Fruit fly (Drosophila melanogaster): ENCODE data around the gene caup.

Gene caup

DNA sequence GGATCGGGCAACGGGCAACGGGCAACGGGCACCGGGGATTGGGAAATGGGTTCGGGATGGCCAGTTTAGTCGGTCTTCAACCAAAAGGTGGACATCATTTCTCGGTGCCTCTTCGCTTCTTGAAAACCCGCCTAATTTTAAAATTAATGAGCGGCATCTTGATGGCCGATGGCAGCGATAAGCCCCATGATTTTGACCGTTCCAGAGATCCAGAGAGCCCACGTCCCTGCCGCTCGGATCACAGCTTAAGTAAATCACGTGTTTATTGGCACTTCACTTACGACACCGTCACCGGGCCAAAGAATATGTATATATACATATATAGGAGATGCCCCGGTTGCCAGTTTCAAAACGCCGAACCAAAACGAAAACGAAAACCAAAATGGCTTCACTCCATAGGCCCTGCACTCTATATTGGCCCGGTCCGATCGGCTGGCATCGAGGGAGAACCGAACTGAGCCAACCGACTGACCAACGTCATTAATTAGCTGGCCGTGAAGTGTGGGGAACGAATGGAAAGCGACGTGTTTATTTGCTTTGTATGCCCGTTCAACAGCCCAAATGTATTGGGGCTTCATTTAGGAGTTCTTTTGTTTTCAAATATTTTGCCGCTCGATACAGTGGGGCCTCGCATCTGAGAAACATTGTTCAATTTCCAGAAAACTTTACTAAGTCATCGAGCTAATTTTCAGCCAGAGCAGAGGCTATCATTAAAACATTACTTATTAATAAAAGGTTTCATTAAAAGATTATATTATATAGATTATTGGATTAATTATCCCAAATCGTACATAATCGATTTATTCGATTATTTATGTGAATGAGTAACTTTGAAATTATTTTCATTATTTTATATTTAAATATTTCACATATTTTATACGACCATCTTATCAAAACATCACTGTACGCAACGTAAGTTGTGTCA, 34.7 kb downstream of the caup start:
- TF ChIP-seq Lpt (GFP tag; optimal IDR thresholded peaks at IDR 0.05) (no peak), esn (GFP tag; optimal IDR thresholded peaks at IDR 0.05) (peak; percentile 56), lz (GFP tag; optimal IDR thresholded peaks at IDR 0.05) (peak; percentile 5), achi (GFP tag; optimal IDR thresholded peaks at IDR 0.05) (peak; percentile 18), Sox15 (GFP tag; optimal IDR thresholded peaks at IDR 0.05) (peak; percentile 24), Blimp-1 (GFP tag; optimal IDR thresholded peaks at IDR 0.05) (peak; percentile 27), Eip78C (GFP tag) (peak; percentile 66), CG11902 (GFP tag; optimal IDR thresholded peaks at IDR 0.05) (peak; percentile 29), CG7368 (GFP tag; optimal IDR thresholded peaks at IDR 0.05) (no peak), CG15336 (GFP tag; IDR thresholded peaks at IDR 0.05) (no peak), Ets21C (GFP tag; optimal IDR thresholded peaks at IDR 0.05) (peak; percentile 3), cyc (GFP tag; optimal IDR thresholded peaks at IDR 0.05) (peak; percentile 38), CG34406 (GFP tag; optimal IDR thresholded peaks at IDR 0.05) (peak; percentile 37), dac (GFP tag; optimal IDR thresholded peaks at IDR 0.05) (no peak), Eip75B (GFP tag; optimal IDR thresholded peaks at IDR 0.05) (no peak), Hr39 (GFP tag; optimal IDR thresholded peaks at IDR 0.05) (peak; percentile 38), CG4318 (GFP tag; optimal IDR thresholded peaks at IDR 0.05) (no peak), Met (GFP tag; optimal IDR thresholded peaks at IDR 0.05) (peak; percentile 37), dsx (GFP tag; optimal IDR thresholded peaks at IDR 0.05; ENCODE audit: poor library complexity, severe bottlenecking) (peak; percentile 22), CG31627 (GFP tag; optimal IDR thresholded peaks at IDR 0.05) (peak; percentile 20), CG3919 (GFP tag; optimal IDR thresholded peaks at IDR 0.05) (peak; percentile 37), CG6808 (GFP tag; optimal IDR thresholded peaks at IDR 0.05) (no peak), topi (GFP tag; optimal IDR thresholded peaks at IDR 0.05) (peak; percentile 40), CG6854 (GFP tag; optimal IDR thresholded peaks at IDR 0.05) (no peak), svp (GFP tag) (peak; percentile 57), CG3032 (tag; optimal IDR thresholded peaks at IDR 0.05) (peak; percentile 32), pdm3 (GFP tag; optimal IDR thresholded peaks at IDR 0.05) (peak; percentile 5), Ets96B (tag; optimal IDR thresholded peaks at IDR 0.05) (peak; percentile 30), CG6792 (GFP tag; optimal IDR thresholded peaks at IDR 0.05) (peak; percentile 16), Smox (GFP tag; optimal IDR thresholded peaks at IDR 0.05) (peak; percentile 17), CG8119 (GFP tag; IDR thresholded peaks at IDR 0.05) (no peak), CG32006 (GFP tag; optimal IDR thresholded peaks at IDR 0.05) (no peak), CG9139 (GFP tag; optimal IDR thresholded peaks at IDR 0.05) (no peak)

DNA sequence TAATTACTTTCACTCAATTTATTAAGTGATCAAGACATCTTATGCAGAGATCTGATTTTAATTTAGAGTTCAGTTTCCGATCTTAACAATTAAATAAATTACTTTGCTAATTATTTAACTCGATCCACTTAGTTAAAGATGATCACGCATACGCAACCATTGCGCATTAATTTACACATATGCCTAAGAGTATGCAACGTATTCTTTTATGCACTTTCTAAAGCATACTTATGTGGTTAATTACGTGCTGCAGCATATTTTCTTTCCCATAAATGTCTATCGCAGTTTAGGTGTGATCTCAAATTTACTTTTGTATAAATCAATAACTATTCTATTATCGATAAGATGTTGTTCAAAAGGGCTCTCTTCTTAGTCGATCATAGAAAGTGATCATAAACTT, 36.7 kb downstream of the caup start:
- TF ChIP-seq salr (GFP tag; optimal IDR thresholded peaks at IDR 0.05) (no peak), Ets96B (tag; optimal IDR thresholded peaks at IDR 0.05) (no peak), CG6276 (GFP tag; optimal IDR thresholded peaks at IDR 0.05) (no peak), CG9139 (GFP tag; optimal IDR thresholded peaks at IDR 0.05) (no peak), Eip78C (GFP tag) (no peak)

DNA sequence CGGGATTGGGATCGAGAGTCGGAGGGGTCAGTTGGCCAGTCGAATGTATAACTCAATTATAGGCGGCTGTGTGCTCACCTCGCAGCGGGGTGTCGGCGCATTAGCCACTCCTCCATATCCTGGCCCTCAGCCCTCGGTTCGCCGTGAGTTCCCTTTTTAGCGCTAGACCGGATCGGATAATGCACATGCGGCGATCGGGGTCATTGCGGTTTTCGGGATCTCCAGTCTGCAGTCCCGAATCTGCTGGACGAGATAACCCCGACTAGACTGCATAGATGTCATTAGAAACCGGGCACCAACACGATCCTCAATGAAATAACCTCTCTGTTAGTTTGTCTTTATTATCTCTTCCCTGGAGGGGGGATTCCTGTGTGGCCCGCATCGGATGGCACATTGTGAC, 37.9 kb downstream of the caup start:
- TF ChIP-seq acj6 (GFP tag; optimal IDR thresholded peaks at IDR 0.05) (no peak), spab (GFP tag; optimal IDR thresholded peaks at IDR 0.05) (no peak), eg (GFP tag; IDR thresholded peaks at IDR 0.05) (no peak), Sox14 (GFP tag; optimal IDR thresholded peaks at IDR 0.05) (no peak), CG11902 (GFP tag; optimal IDR thresholded peaks at IDR 0.05) (no peak), Ets96B (tag; optimal IDR thresholded peaks at IDR 0.05) (no peak), CG15336 (GFP tag; IDR thresholded peaks at IDR 0.05) (no peak), Met (GFP tag; optimal IDR thresholded peaks at IDR 0.05) (no peak), pdm3 (GFP tag; optimal IDR thresholded peaks at IDR 0.05) (no peak), CG6854 (GFP tag; optimal IDR thresholded peaks at IDR 0.05) (no peak), CG8632 (GFP tag; optimal IDR thresholded peaks at IDR 0.05) (no peak), CG6792 (GFP tag; optimal IDR thresholded peaks at IDR 0.05) (no peak), salr (GFP tag; optimal IDR thresholded peaks at IDR 0.05) (no peak), ss (GFP tag; optimal IDR thresholded peaks at IDR 0.05) (no peak), fd59A (GFP tag; optimal IDR thresholded peaks at IDR 0.05) (no peak)
